Worm (Caenorhabditis elegans) whole organism, L3 larva: ENCODE data around the gene his-64.

Experiments used
- R02D3.7 ChIP-seq: fragments of 150-350 bp; optimal IDR thresholded peaks from 2 replicates; lab custom pipeline; 2014; ENCODE audit warnings: missing biosample characterization, missing genetic modification characterization
- ama-1 ChIP-seq: fragments of 150-350 bp; optimal IDR thresholded peaks from 2 replicates; lab custom pipeline; 2018
- fkh-2 ChIP-seq: fragments of 150-350 bp; optimal IDR thresholded peaks from 2 replicates; lab custom pipeline; 2014; ENCODE audit warnings: missing biosample characterization, missing genetic modification reagents, missing genetic modification characterization
- nhr-23 ChIP-seq: fragments of 150-350 bp; optimal IDR thresholded peaks from 2 replicates; lab custom pipeline; 2014; ENCODE audit warnings: missing biosample characterization, missing genetic modification reagents, missing genetic modification characterization
- pqm-1 ChIP-seq: fragments of 150-350 bp; optimal IDR thresholded peaks from 2 replicates; lab custom pipeline; 2017; ENCODE audit warnings: missing biosample characterization, missing genetic modification characterization, inconsistent platforms
- tbx-2 ChIP-seq: sonication (generic microtip); optimal IDR thresholded peaks from 2 replicates; lab custom pipeline; 2016; ENCODE audit warnings: mild to moderate bottlenecking, missing genetic modification characterization, missing compliant biosample characterization

DNA sequence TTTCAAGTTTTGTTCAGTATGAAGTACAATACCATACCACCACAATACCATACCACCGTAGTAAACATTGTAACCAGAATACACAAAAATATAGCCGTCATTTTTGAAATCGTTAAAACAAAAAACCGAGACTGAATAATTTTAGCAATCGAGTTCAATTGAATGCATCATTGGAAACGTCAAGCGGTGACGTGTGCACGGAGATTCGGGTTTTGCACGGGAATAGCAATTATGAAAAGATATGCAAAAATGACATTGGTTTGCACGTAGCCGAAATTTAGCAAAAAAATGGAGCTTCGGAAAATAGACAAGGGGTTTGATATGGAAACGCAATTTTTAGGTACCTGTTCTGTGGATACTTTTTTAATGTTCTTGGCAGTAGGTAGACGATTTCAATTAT lies 8.0 kb downstream of the his-64 start, which contains the start of gene F22B3.10:
- TF ChIP-seq fkh-2 (tag; lab: Kevin White, UChicago): no peak
- no peak for TF ChIP-seq pqm-1
- TF ChIP-seq nhr-23 (tag; lab: Kevin White, UChicago): no peak
- no peak for TF ChIP-seq tbx-2 (tag; lab: Kevin White, UChicago)
- no peak for TF ChIP-seq R02D3.7 (tag; lab: Kevin White, UChicago)
- no peak for TF ChIP-seq ama-1
